Worm (Caenorhabditis elegans): ENCODE measurements around the gene srh-28.

ce11 chrV:6813862-6814261, 38.3 kb upstream of the srh-28 start:
- TF ChIP-seq dao-5 (tag; optimal IDR thresholded peaks at IDR 0.05), result no peak
- no peak for TF ChIP-seq him-1 (tag; optimal IDR thresholded peaks at IDR 0.05)
- no peak for TF ChIP-seq W03F9.2 (tag; optimal IDR thresholded peaks at IDR 0.05)
